Fruit fly (Drosophila melanogaster): Measurements from ENCODE around the gene Skel.

The Skel gene

dm6 chr3R:10684284-10684683, 2.5 kb upstream of the Skel start (continued):
- peak; percentile 73 for TF ChIP-seq CG7839 (tag; optimal IDR thresholded peaks at IDR 0.05)
- peak; percentile 32 for TF ChIP-seq tx (GFP tag; optimal IDR thresholded peaks at IDR 0.05)
- TF ChIP-seq slbo (GFP tag; IDR thresholded peaks at IDR 0.05), result peak; percentile 75
- no peak for TF ChIP-seq kni (GFP tag; optimal IDR thresholded peaks at IDR 0.05)
- no peak for TF ChIP-seq CG4404 (GFP tag; IDR thresholded peaks at IDR 0.05)
- peak; percentile 3 for TF ChIP-seq odd (GFP tag; optimal IDR thresholded peaks at IDR 0.05)
- peak; percentile 57 for TF ChIP-seq grau (tag; optimal IDR thresholded peaks at IDR 0.05)
- TF ChIP-seq CG2712 (tag; optimal IDR thresholded peaks at IDR 0.05), result peak; percentile 68
- no peak for TF ChIP-seq mirr (GFP tag; optimal IDR thresholded peaks at IDR 0.05)
- TF ChIP-seq eve (GFP tag; optimal IDR thresholded peaks at IDR 0.05), result peak in 1 of 2 experiments; percentile 87
- TF ChIP-seq shn (GFP tag; optimal IDR thresholded peaks at IDR 0.05), result peak; percentile 29
- 0 out of 2 replicates have a peak, but pooled peaks have one; percentile 28 for TF ChIP-seq CG11696 (GFP tag; IDR thresholded peaks at IDR 0.05)
- peak; percentile 70 for TF ChIP-seq tgo (GFP tag; IDR thresholded peaks at IDR 0.05)
- no peak for TF ChIP-seq CG14860 (GFP tag; IDR thresholded peaks at IDR 0.05; ENCODE audit: partially characterized antibody)
- no peak for TF ChIP-seq Spps (tag; optimal IDR thresholded peaks at IDR 0.05)
- TF ChIP-seq CG10366 (GFP tag; IDR thresholded peaks at IDR 0.05), result peak; percentile 78
- no peak for TF ChIP-seq Hr39 (optimal IDR thresholded peaks at IDR 0.05)
- TF ChIP-seq wor (GFP tag; IDR thresholded peaks at IDR 0.05), result peak; percentile 75
- TF ChIP-seq Hmx (GFP tag; optimal IDR thresholded peaks at IDR 0.05), result no peak
- no peak for TF ChIP-seq chm (GFP tag; IDR thresholded peaks at IDR 0.05)
- peak; percentile 2 for TF ChIP-seq CG33213 (GFP tag; optimal IDR thresholded peaks at IDR 0.05)
- no peak for TF ChIP-seq CG12236 (GFP tag; optimal IDR thresholded peaks at IDR 0.05)
- peak; percentile 36 for TF ChIP-seq Dip3 (GFP tag; optimal IDR thresholded peaks at IDR 0.05)
- peak; percentile 59 for TF ChIP-seq CG17829 (tag; optimal IDR thresholded peaks at IDR 0.05)
- TF ChIP-seq Meics (GFP tag; optimal IDR thresholded peaks at IDR 0.05), result peak; percentile 36
- TF ChIP-seq Sin3A (optimal IDR thresholded peaks at IDR 0.05), result no peak
- TF ChIP-seq dpn (GFP tag; optimal IDR thresholded peaks at IDR 0.05), result peak; percentile 54 to 58
- TF ChIP-seq CG18619 (GFP tag; optimal IDR thresholded peaks at IDR 0.05), result peak; percentile 32
- TF ChIP-seq caup (GFP tag; optimal IDR thresholded peaks at IDR 0.05; ENCODE audit: severe bottlenecking), result peak; percentile 44
- TF ChIP-seq CG18599 (GFP tag; optimal IDR thresholded peaks at IDR 0.05), result peak; percentile 60
- peak; percentile 46 for TF ChIP-seq CG10209 (GFP tag; optimal IDR thresholded peaks at IDR 0.05)
- TF ChIP-seq Gug (GFP tag; IDR thresholded peaks at IDR 0.05), result peak; percentile 49; the same call in 1 of the 4 replicates
- TF ChIP-seq CG34376 (GFP tag; optimal IDR thresholded peaks at IDR 0.05), result no peak
- no peak for TF ChIP-seq inv (GFP tag; IDR thresholded peaks at IDR 0.05; ENCODE audit: partially characterized antibody)
- TF ChIP-seq bcd (GFP tag; optimal IDR thresholded peaks at IDR 0.05), result peak; percentile 69
- no peak for TF ChIP-seq hb (GFP tag; IDR thresholded peaks at IDR 0.05; ENCODE audit: partially characterized antibody)
- TF ChIP-seq CG11560 (tag; IDR thresholded peaks at IDR 0.05), result no peak
- TF ChIP-seq Max (GFP tag; optimal IDR thresholded peaks at IDR 0.05), result no peak
- TF ChIP-seq CG4854 (GFP tag; optimal IDR thresholded peaks at IDR 0.05), result no peak
- TF ChIP-seq NK7.1 (GFP tag; optimal IDR thresholded peaks at IDR 0.05), result no peak
- TF ChIP-seq lmd (GFP tag; IDR thresholded peaks at IDR 0.05), result peak; percentile 75
- TF ChIP-seq CG1792 (GFP tag; optimal IDR thresholded peaks at IDR 0.05), result no peak
- no peak for TF ChIP-seq Ada2b (GFP tag; IDR thresholded peaks at IDR 0.05)
- TF ChIP-seq Sry-δ (GFP tag; optimal IDR thresholded peaks at IDR 0.05), result peak; percentile 21
- no peak for TF ChIP-seq Dbx (GFP tag; IDR thresholded peaks at IDR 0.05)
- peak; percentile 68 for TF ChIP-seq CG30403 (GFP tag; optimal IDR thresholded peaks at IDR 0.05)
- TF ChIP-seq CG10147 (GFP tag; optimal IDR thresholded peaks at IDR 0.05), result peak; percentile 67
- TF ChIP-seq CG14965 (GFP tag; optimal IDR thresholded peaks at IDR 0.05; ENCODE audit: borderline replicate concordance), result no peak
- TF ChIP-seq Myb (GFP tag; optimal IDR thresholded peaks at IDR 0.05), result peak; percentile 4
- TF ChIP-seq bigmax (GFP tag; optimal IDR thresholded peaks at IDR 0.05), result no peak
- peak; percentile 41 for TF ChIP-seq CG31365 (tag; optimal IDR thresholded peaks at IDR 0.05)
- peak; percentile 65 for TF ChIP-seq ken (GFP tag; IDR thresholded peaks at IDR 0.05)

Data from whole organism, embryonic.